Fruit fly (Drosophila melanogaster) whole organism, pupa: Measurements from ENCODE around the gene CG13362.

Source experiments
- CG4496 ChIP-seq: fragments of 200-800 bp; sonication (Bioruptor generic); IDR thresholded peaks from 3 replicates; pipeline ENCODE4 v1.3.6; 2022; ENCODE audit warnings: missing biosample characterization, missing genetic modification characterization
- CG8301 ChIP-seq: fragments of 200-800 bp; sonication (Bioruptor generic); optimal IDR thresholded peaks from 2 replicates; lab custom pipeline; 2018; ENCODE audit warnings: missing biosample characterization, mild to moderate bottlenecking, missing genetic modification characterization
- CG9948 ChIP-seq: fragments of 200-800 bp; sonication (Bioruptor generic); optimal IDR thresholded peaks from 2 replicates; lab custom pipeline; 2018; ENCODE audit warnings: missing biosample characterization, mild to moderate bottlenecking, missing genetic modification characterization, moderate library complexity
- EcR ChIP-seq: fragments of 200-800 bp; sonication (Bioruptor generic); optimal IDR thresholded peaks from 3 replicates; lab custom pipeline; 2019; ENCODE audit warnings: missing biosample characterization, missing genetic modification characterization, mild to moderate bottlenecking, moderate library complexity, missing genetic modification reagents
- Ets98B ChIP-seq: fragments of 200-800 bp; sonication (Bioruptor generic); IDR thresholded peaks from 2 replicates; pipeline ENCODE4 v1.3.6; 2022; ENCODE audit warnings: missing biosample characterization, missing genetic modification characterization

dm6 chrX:709495-709894 lies 41.6 kb downstream of the CG13362 start:
- TF ChIP-seq EcR (no peak), CG8301 (tag; lab: Kevin White, UChicago) (no peak), Ets98B (GFP tag; lab: Robert Waterston, UW) (no peak), CG9948 (tag; lab: Kevin White, UChicago) (no peak), CG4496 (GFP tag; lab: Robert Waterston, UW) (no peak)
